Worm (Caenorhabditis elegans): Measurements from ENCODE around the gene E04D5.5.

- no peak for TF ChIP-seq pat-9 (tag; optimal IDR thresholded peaks at IDR 0.05)
- TF ChIP-seq pha-2 (tag; optimal IDR thresholded peaks at IDR 0.05) = no peak
- TF ChIP-seq ama-1 (optimal IDR thresholded peaks at IDR 0.05) = no peak
- no peak for TF ChIP-seq pqm-1 (tag; optimal IDR thresholded peaks at IDR 0.05)
- TF ChIP-seq nhr-232 (tag; optimal IDR thresholded peaks at IDR 0.05) = no peak
- no peak for TF ChIP-seq elt-2 (tag; optimal IDR thresholded peaks at IDR 0.05)
- no peak for TF ChIP-seq ceh-9 (tag; optimal IDR thresholded peaks at IDR 0.05)
- TF ChIP-seq ceh-22 (tag; optimal IDR thresholded peaks at IDR 0.05) = no peak
These were observed 28.9 kb downstream of the E04D5.5 start, which contains the start of gene E04D5.4 for ce11 chrII:10439976-10440375.
